Fruit fly (Drosophila melanogaster) whole organism, adult: ENCODE measurements around the gene CG7924.

ENCODE experiments used
- CG11617 ChIP-seq: fragments of 200-800 bp; sonication (Bioruptor generic); optimal IDR thresholded peaks from 2 replicates; lab custom pipeline; 2017; ENCODE audit warnings: mild to moderate bottlenecking, missing biosample characterization, missing genetic modification reagents, missing genetic modification characterization
- CG14711 ChIP-seq: fragments of 200-800 bp; sonication (Bioruptor generic); optimal IDR thresholded peaks from 2 replicates; lab custom pipeline; 2018; ENCODE audit warnings: missing biosample characterization, mild to moderate bottlenecking, missing genetic modification characterization, moderate library complexity
- CG1620 ChIP-seq: fragments of 200-800 bp; sonication (Bioruptor generic); optimal IDR thresholded peaks from 2 replicates; lab custom pipeline; 2016; ENCODE audit warnings: missing biosample characterization, missing genetic modification characterization
- CG7045 ChIP-seq: fragments of 200-800 bp; sonication (Bioruptor generic); optimal IDR thresholded peaks from 2 replicates; lab custom pipeline; 2017; ENCODE audit warnings: missing biosample characterization, mild to moderate bottlenecking, missing genetic modification characterization
- Clk ChIP-seq: fragments of 200-800 bp; sonication (Bioruptor generic); optimal IDR thresholded peaks from 2 replicates; lab custom pipeline; 2017; ENCODE audit warnings: missing biosample characterization, missing genetic modification characterization
- Crg-1 ChIP-seq: fragments of 200-800 bp; sonication (Bioruptor generic); optimal IDR thresholded peaks from 2 replicates; lab custom pipeline; 2016; ENCODE audit warnings: missing biosample characterization, missing genetic modification characterization
- Hr96 ChIP-seq: fragments of 200-800 bp; sonication (Bioruptor generic); optimal IDR thresholded peaks from 2 replicates; lab custom pipeline; 2016; ENCODE audit warnings: missing biosample characterization, missing genetic modification characterization
- Mnt ChIP-seq: fragments of 200-800 bp; sonication (Bioruptor generic); optimal IDR thresholded peaks from 2 replicates; lab custom pipeline; 2016; ENCODE audit warnings: missing biosample characterization, mild to moderate bottlenecking, missing genetic modification characterization
- ovo ChIP-seq: fragments of 200-800 bp; sonication (Bioruptor generic); optimal IDR thresholded peaks from 2 replicates; lab custom pipeline; 2016; ENCODE audit warnings: missing biosample characterization, missing genetic modification characterization
- pad ChIP-seq: fragments of 200-800 bp; sonication (Bioruptor generic); optimal IDR thresholded peaks from 3 replicates; lab custom pipeline; 2017; ENCODE audit warnings: missing biosample characterization, missing genetic modification characterization, mild to moderate bottlenecking, moderate library complexity, missing genetic modification reagents

Gene CG7924

dm6 chr3L:14274088-14275058 lies 41.1 kb downstream of the CG7924 start, which contains the start of gene fz:
TSS of gene fz (plus strand) at chr3L:14274343.
- no peak for TF ChIP-seq CG11617 (GFP tag; lab: Kevin White, UChicago)
- peak; percentile 90 for TF ChIP-seq pad

dm6 chr3L:14276129-14276528 lies 42.9 kb downstream of the CG7924 start:
- no peak for TF ChIP-seq Crg-1 (GFP tag; lab: Kevin White, UChicago)
- TF ChIP-seq Clk (GFP tag; lab: Kevin White, UChicago), result no peak
- TF ChIP-seq CG1620 (GFP tag; lab: Kevin White, UChicago), result no peak
- no peak for TF ChIP-seq CG7045 (GFP tag; lab: Kevin White, UChicago)
- no peak for TF ChIP-seq Hr96
- no peak for TF ChIP-seq ovo (GFP tag; lab: Kevin White, UChicago)
- TF ChIP-seq Mnt, result no peak
- no peak for TF ChIP-seq pad

dm6 chr3L:14282139-14282538 lies 48.9 kb downstream of the CG7924 start:
- no peak for TF ChIP-seq CG11617 (GFP tag; lab: Kevin White, UChicago)
- no peak for TF ChIP-seq CG14711 (tag; lab: Kevin White, UChicago)
